Worm (Caenorhabditis elegans): ENCODE measurements around the gene pmp-1.

The pmp-1 gene

DNA sequence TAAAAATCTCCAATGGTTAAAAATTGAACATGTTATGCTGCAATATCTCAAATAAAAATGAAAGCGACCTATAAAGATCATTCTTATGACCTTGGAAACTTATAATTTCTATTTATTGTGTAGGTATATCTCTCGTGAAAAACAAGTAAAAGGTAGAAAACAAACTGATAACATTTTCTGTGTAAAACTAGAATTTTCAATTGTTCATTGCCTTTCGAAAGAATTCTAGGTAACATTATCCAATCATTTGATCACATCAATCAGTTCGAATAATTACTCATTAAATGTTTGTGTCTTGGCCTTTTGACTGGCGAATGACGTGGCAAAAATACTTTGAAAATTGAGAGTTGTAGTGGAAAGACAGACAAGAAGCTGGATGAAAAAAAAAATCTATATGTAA lies 5.7 kb downstream of the pmp-1 start:
- TF ChIP-seq unc-62 (GFP tag; optimal IDR thresholded peaks at IDR 0.05), result no peak

DNA sequence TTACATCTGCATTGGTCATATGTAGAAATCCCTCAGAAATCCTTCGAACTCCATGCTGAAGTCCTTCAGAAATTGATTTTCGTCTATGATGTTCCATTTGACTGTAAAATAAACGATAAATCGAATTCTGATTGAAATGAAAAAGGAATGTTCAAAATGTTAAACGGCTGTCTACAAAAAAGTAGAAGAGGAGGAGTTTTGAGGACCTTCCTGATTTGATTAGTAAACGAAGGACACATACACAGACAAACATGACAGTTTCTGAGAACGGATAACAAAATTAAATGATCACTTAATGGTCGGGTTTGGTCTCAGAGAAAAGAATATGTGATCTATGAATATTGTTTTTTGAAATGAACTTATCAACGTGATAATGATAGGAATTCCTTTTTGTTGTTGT lies 6.6 kb downstream of the pmp-1 start, which contains the start of gene slc-36.5:
Gene slc-36.5 (minus strand): TSS at position 101 of the 400 bp plus-strand sequence.
- TF ChIP-seq unc-62 (GFP tag; optimal IDR thresholded peaks at IDR 0.05), result no peak

DNA sequence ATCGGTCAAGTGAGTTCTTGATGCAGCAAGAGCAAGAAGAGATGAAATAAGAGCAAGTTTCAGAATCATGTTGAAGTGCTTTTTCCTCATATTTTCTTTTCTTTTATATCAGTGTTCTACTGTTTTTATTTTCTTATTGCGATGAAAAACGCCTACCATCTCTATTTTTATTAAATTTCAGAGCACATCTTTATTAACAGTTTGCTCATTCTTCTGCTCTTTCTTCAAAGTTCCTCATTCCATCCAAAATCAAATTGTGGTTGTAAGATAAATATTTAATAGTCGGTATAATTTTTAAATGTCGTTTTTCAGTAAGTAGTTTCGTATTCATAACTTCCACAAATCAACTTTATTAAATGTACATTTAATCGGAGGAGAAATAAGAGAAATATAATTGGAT lies 11.1 kb downstream of the pmp-1 start, which contains the start of gene C44B7.5:
Gene C44B7.5 (minus strand): TSS at position 101 of the 400 bp plus-strand sequence.
- no peak for TF ChIP-seq unc-62 (GFP tag; optimal IDR thresholded peaks at IDR 0.05)

DNA sequence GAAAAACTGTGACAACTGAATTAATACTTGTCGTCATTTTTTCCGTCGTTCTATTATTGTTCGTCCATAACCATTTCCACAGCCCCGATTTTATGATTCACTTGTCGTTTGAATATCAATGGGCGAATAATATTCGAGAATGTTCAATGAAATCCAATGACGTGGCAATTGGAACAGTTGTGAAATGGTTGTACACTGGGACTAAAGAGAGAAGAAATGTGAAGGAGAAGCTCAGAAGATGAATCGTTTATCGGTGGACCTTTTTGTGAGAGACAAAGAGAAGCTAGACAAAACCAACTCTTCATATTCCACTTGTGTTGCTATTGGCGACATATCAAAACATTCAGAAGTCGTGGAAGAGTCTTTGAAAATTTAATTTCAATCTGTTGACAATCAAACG lies 12.8 kb downstream of the pmp-1 start, which contains the start of gene clhm-1:
Gene clhm-1 (minus strand): TSS at position 207 of the 400 bp plus-strand sequence.
- TF ChIP-seq unc-62 (GFP tag; optimal IDR thresholded peaks at IDR 0.05), result no peak

DNA sequence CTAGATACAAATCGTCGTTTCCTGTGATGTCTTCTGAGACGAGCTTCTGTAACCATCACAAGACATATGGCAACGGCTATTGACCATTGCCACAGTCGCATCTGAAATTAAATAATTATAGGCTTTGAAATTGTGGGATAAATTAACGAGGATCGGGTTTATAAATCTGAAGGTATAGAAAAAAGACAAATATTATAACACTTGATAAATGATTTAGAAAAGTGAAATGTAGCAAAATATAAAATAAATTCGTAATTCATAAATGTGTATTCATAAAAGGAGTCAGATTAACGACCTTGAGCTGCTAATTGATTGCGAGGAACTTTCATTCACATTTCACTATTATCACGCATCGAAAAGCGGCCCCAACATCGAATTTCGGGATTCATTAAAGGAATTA lies 19.9 kb downstream of the pmp-1 start, which contains the start of gene aff-1:
Gene aff-1 (minus strand): TSS at position 101 of the 400 bp plus-strand sequence.
- TF ChIP-seq unc-62 (GFP tag; optimal IDR thresholded peaks at IDR 0.05), result no peak

DNA sequence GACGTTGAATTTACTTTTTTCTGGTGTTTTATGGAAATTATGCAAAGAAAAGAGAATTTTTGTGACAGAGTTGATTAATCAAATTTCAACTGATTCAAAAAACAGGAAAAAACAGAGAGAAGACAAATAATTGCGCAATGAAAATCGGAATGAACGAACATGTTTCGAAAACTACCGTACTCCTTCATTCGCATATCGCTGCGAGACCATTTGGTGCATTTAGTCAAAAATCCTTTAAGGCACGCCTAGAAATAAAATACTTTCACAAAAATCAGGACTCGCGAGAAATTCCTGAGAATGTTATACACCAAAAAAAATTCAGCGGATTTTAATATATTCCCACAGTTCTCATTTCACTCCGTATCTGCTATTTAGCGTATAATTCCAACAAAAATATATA lies 23.5 kb downstream of the pmp-1 start:
- TF ChIP-seq unc-62 (GFP tag; optimal IDR thresholded peaks at IDR 0.05), result no peak

DNA sequence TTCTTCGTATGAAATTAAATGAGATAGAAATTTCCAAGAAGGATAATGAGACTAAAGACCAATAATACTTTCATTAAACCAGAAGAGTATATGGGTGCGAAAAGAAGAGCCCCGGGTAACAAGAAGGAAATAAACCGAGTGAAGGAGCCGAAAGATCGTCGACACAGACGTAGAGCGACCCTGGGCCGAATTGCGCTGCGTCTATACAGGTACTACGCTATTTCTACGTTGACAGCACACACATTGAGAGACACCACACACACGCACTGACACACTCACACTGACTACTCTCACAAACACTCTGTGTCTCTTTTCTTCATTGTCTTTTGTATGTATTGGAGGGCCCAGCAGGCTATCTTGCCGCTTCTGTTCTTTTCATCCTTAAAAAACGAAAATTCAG lies 24.7 kb downstream of the pmp-1 start:
- TF ChIP-seq unc-62 (GFP tag; optimal IDR thresholded peaks at IDR 0.05), result no peak

DNA sequence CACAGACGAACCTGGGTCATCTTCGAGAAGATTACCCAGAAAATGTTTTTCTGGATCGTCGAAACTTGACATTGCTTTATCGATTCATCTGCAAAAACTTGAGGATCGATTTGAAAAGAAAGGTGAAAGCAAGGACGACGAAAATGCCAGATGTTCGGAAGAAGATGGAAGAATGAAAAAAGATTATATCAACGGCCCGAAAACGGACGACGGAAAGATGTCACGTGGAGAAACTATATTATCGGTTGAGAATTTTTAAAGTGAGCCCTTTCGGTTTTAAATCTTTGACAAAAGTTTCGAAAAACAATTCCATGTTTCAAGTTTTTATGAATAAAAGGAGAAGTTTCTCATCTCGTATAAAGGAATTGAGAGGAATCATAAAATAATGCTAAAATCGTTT lies 25.4 kb downstream of the pmp-1 start, which contains the start of gene dnj-5:
Gene dnj-5 (minus strand): TSS at position 101 of the 400 bp plus-strand sequence.
- TF ChIP-seq unc-62 (GFP tag; optimal IDR thresholded peaks at IDR 0.05), result no peak

DNA sequence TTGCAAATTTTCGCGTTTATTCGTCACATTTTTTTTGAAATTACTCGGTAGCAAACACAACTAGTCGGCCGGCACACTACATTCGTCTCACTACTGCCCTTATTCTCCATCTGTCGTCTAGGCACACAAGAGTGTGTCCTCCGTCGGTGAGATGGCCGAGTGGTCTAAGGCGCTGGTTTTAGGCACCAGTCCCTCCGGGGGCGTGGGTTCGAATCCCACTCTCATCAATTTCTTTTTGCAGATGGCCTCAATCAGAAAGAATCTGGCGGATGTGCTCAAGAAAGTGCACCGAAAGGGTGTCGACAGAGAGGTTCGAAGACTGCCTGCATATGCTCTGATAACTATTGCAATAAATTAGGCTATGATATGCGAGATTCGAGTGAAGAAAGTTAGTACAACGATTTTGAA lies 30.5 kb downstream of the pmp-1 start:
- no peak for TF ChIP-seq unc-62 (GFP tag; optimal IDR thresholded peaks at IDR 0.05)

DNA sequence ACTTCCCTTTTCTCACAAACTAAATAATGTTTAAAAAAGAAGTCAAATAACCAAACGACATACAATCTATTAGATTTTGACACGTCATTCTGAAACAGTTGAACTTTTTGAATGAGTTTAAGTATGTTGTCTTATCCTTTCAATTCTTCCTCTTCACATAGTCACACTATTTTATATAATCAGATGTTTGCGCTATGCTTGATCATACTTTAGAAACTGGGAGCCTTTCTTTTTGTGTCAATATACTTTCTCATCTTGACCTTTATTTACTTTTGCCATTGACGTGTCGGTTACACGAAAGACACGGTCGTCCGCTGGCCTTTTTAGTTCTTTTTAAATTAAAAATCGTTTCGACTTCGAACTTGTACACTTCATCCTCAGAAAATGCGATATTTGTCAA lies 31.6 kb downstream of the pmp-1 start, which contains the start of gene C04A2.15:
Gene C04A2.15 (plus strand): TSS at position 299 of the 400 bp plus-strand sequence.
- no peak for TF ChIP-seq unc-62 (GFP tag; optimal IDR thresholded peaks at IDR 0.05)

DNA sequence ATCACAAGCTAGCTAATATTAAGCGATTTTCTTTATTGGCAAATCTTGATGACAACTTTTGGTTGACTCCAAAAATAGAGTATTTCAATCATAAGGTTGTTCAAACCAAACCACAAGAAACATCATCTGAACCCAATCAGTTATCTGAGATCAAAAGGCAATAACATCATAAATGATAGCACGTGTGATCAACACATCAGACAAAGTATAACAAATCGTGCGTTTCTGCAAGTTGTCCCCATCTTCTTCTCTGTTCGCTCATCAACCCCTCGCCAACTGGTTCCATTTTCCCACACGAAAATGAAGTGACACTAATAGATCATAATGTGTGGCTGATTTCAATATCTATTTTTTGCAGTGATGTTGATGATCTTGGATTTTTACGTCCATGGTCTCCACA lies 34.2 kb downstream of the pmp-1 start:
- TF ChIP-seq unc-62 (GFP tag; optimal IDR thresholded peaks at IDR 0.05), result no peak

DNA sequence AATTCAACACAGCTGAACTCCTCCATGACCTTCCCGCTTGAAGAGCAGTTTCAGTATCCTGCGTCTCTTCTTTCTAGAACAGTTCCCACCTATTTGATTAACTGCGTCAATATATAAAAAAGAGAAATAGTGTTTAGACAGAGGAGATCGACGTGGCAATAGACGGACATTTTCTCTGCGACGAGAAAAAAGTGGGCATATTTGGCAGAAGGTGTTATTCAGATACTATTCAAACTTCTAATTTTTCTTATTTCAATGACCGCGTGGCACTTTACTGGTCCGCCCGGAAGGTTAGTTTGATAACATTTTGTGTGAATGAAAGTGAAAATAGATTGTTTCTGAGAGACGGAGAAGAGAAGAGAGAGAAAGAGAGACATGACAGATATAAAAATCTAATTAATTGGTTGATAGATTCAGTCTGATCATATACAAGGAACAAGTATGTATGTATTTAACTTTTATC lies 35.6 kb downstream of the pmp-1 start, which contains the start of gene tbc-6:
Gene tbc-6 (plus strand): TSS at position 208 of the 463 bp plus-strand sequence.
- TF ChIP-seq unc-62 (GFP tag; optimal IDR thresholded peaks at IDR 0.05), result no peak

DNA sequence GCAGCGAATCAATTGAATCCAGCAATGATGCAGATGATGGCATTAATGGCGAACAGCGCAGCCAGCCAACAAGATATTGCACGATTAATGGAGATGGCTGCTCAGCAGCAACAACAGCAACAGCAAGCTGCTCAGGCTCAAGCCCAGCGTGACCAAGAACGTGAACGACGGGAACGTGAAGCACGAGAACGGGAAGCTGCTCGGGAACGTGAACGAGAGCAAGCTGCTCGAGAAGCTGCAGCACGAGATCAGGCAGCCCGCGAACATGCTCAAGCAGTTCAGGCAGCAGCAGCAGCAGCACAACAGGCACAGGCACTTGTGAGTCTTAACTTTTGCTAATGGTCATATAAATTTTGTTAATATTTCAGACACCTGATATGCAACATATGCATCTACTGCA lies 36.8 kb downstream of the pmp-1 start:
- TF ChIP-seq unc-62 (GFP tag; optimal IDR thresholded peaks at IDR 0.05), result no peak

DNA sequence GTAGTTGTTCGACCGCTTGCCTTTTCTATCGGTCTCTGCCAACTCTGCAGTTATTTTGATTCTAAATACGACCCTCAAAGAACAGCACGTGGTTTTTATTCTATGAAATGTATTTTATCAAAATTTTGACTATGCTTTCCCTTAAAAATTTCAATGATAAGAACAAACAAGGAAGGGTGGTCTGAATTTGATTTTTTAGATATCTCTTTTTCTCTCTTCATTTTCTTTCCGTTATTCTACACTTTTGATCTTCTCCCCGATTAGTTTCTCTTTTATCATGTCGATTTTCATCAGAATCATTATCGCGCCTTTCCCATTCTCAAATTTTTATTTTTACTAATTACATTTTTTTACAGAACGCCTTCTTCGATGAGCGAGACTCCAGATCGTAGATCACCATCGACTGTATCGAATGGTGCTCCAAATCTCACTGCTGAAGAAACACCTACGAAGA lies 38.5 kb downstream of the pmp-1 start:
- no peak for TF ChIP-seq unc-62 (GFP tag; optimal IDR thresholded peaks at IDR 0.05)

DNA sequence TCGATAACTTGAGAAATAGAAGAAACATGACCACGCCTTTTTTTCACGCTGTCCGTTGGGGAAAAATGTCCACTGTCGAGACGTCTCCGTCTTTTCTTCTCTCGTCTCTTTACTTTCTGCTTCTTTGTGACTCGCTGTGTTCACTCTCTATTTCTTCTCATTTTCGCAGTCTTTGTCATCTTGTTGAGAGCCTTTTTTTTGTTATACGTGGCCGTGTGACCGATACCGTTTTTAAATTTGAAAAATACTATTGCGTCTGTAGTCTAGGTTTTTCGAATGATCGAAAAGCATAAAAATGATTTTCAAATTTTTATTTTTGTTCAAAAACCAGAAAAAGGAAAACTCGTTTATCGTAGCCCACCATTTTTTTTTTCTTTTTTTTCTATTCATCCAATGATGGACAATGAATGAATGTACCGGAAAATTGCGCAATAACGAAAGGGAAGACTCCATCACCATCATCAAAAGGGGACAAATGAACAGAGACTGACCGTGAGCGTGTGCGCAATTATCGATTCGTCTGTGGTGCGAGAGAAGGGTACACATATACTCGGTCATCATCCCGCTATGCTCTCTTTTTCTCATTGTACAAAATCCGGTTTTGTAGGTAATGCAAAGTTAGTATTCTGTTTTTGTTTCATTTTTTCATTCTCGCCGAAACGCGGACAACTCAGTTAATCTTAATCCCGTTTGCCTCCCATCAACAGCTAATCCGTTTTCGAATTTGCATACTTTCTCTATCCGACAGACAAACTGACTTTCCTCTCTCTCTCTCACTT lies 39.1 kb downstream of the pmp-1 start:
- TF ChIP-seq unc-62 (GFP tag; optimal IDR thresholded peaks at IDR 0.05), result no peak

DNA sequence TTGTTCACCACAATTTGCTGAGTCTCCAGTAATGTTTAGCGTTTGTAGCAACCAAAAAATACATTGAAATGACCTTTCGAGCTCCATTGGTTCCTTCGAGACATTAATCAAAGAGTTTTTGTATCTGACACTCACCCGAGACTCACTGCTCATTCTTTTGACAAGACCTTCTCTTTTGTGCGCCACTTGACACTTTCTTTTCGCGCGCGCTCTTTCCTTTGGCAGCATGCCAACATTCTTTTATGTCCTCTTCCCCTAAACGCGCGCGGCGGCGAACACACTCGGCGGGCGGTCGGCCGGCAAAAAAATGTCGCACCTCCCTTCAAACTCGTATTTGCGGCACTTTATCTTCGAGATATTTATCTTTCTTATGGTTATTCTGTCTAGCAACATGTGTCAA lies 39.9 kb downstream of the pmp-1 start:
- TF ChIP-seq unc-62 (GFP tag; optimal IDR thresholded peaks at IDR 0.05), result no peak

DNA sequence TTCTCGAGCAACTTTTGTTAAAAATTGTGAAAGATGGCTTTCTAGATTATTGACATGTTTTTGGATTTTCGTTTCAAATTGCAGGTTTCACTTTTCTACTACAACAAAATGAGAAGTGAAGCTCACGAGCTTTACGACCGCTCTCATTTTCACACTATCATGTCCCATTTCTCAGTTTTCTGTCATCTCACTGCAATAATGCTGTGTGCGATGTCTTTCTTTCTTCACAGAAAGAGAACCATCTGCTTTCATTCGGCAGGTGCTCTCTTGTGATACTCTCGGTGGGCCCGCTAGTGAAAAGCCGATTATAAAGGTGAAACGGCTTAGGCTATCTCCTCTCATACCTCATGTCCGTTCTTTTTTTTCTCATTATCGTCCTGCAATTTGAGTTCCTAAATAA lies 40.3 kb downstream of the pmp-1 start:
- no peak for TF ChIP-seq unc-62 (GFP tag; optimal IDR thresholded peaks at IDR 0.05)
